Worm (Caenorhabditis elegans) whole organism, young adult: ENCODE data around the gene egl-27.

Experiments used
- B0035.1 ChIP-seq: sonication (generic microtip); optimal IDR thresholded peaks from 2 replicates; lab custom pipeline; 2016; ENCODE audit warnings: missing genetic modification characterization, mild to moderate bottlenecking, missing compliant biosample characterization, missing genotype, missing genetic modification reagents
- B0261.1 ChIP-seq: sonication (generic microtip); optimal IDR thresholded peaks from 2 replicates; lab custom pipeline; 2016; ENCODE audit warnings: mild to moderate bottlenecking, missing genetic modification characterization, moderate library complexity, missing compliant biosample characterization
- F55B11.4 ChIP-seq: sonication (generic microtip); optimal IDR thresholded peaks from 2 replicates; lab custom pipeline; 2016; ENCODE audit warnings: missing compliant biosample characterization, missing genetic modification characterization, borderline replicate concordance; ENCODE audit not compliant: insufficient read depth
- K12H6.12 ChIP-seq: fragments of 200-800 bp; sonication (Bioruptor generic); optimal IDR thresholded peaks from 2 replicates; lab custom pipeline; 2018; ENCODE audit warnings: mild to moderate bottlenecking, missing genetic modification characterization, missing compliant biosample characterization
- T07F8.4 ChIP-seq: sonication (generic microtip); optimal IDR thresholded peaks from 2 replicates; lab custom pipeline; 2016; ENCODE audit warnings: mild to moderate bottlenecking, missing genetic modification characterization, moderate library complexity, missing compliant biosample characterization
- Y67H2A.10 ChIP-seq: fragments of 200-800 bp; sonication (Bioruptor generic); conservative IDR thresholded peaks from 2 replicates; pipeline ENCODE4 v1.3.6; 2022; ENCODE audit warnings: missing genetic modification reagents, missing genetic modification characterization, missing compliant biosample characterization
- Y95B8A.8 ChIP-seq: fragments of 200-800 bp; sonication (Bioruptor generic); IDR thresholded peaks from 2 replicates; pipeline ENCODE4 v1.3.6; 2022; ENCODE audit warnings: missing genetic modification reagents, missing genetic modification characterization, missing compliant biosample characterization
- ZK185.1 ChIP-seq: sonication (generic microtip); optimal IDR thresholded peaks from 2 replicates; lab custom pipeline; 2016; ENCODE audit warnings: mild to moderate bottlenecking, missing genetic modification characterization, missing compliant biosample characterization; ENCODE audit not compliant: poor library complexity, severe bottlenecking
- akir-1 ChIP-seq: fragments of 200-800 bp; sonication (Bioruptor generic); optimal IDR thresholded peaks from 2 replicates; lab custom pipeline; 2018; ENCODE audit warnings: mild to moderate bottlenecking, missing genetic modification characterization, moderate library complexity, missing compliant biosample characterization
- aptf-3 ChIP-seq: fragments of 200-800 bp; sonication (Bioruptor generic); IDR thresholded peaks from 2 replicates; pipeline ENCODE4 v1.3.6; 2022; ENCODE audit warnings: missing genetic modification characterization, missing compliant biosample characterization
- cebp-1 ChIP-seq, 2 experiments: fragments of 200-800 bp in 1 of 2; sonication (Bioruptor generic) in 1 of 2; sonication (generic microtip) in 1 of 2; IDR thresholded peaks in 1 of 2; optimal IDR thresholded peaks in 1 of 2; 2 replicates each; pipeline versions ENCODE4 v1.3.6 to Lab custom; 2017 to 2022; ENCODE audit warnings: missing compliant biosample characterization in 2 of 2, missing genetic modification characterization in 2 of 2, mild to moderate bottlenecking in 1 of 2, missing genetic modification reagents in 1 of 2, moderate library complexity in 1 of 2
- dox-1 ChIP-seq: fragments of 200-800 bp; sonication (Bioruptor generic); IDR thresholded peaks from 2 replicates; pipeline ENCODE4 v1.3.6; 2022; ENCODE audit warnings: missing genetic modification reagents, missing genetic modification characterization, missing compliant biosample characterization
- dpl-1 ChIP-seq: fragments of 150-350 bp; optimal IDR thresholded peaks from 2 replicates; lab custom pipeline; 2014; ENCODE audit warnings: missing biosample characterization, missing genetic modification reagents, missing genetic modification characterization
- egrh-3 ChIP-seq: fragments of 200-800 bp; sonication (Bioruptor generic); IDR thresholded peaks from 2 replicates; pipeline ENCODE4 v1.3.6; 2022; ENCODE audit warnings: missing genetic modification reagents, missing genetic modification characterization, missing compliant biosample characterization
- ekl-4 ChIP-seq: fragments of 200-800 bp; sonication (Bioruptor generic); IDR thresholded peaks from 2 replicates; pipeline ENCODE4 v1.3.6; 2022; ENCODE audit warnings: missing genetic modification reagents, missing genetic modification characterization, missing compliant biosample characterization
- ets-4 ChIP-seq: fragments of 200-800 bp; sonication (Bioruptor generic); optimal IDR thresholded peaks from 2 replicates; lab custom pipeline; 2018; ENCODE audit warnings: mild to moderate bottlenecking, missing genetic modification characterization, missing compliant biosample characterization
- fkh-3 ChIP-seq: sonication (generic microtip); optimal IDR thresholded peaks from 2 replicates; lab custom pipeline; 2016; ENCODE audit warnings: mild to moderate bottlenecking, missing genetic modification characterization, missing compliant biosample characterization
- him-1 ChIP-seq: sonication (generic microtip); optimal IDR thresholded peaks from 2 replicates; lab custom pipeline; 2016; ENCODE audit warnings: missing genotype, missing genetic modification reagents, missing genetic modification characterization, missing compliant biosample characterization
- hmg-1.2 ChIP-seq: fragments of 200-800 bp; sonication (Bioruptor generic); IDR thresholded peaks from 2 replicates; pipeline ENCODE4 v1.3.6; 2022; ENCODE audit warnings: missing genetic modification reagents, missing genetic modification characterization, missing compliant biosample characterization
- hmg-20 ChIP-seq: fragments of 200-800 bp; sonication (Bioruptor generic); IDR thresholded peaks from 2 replicates; pipeline ENCODE4 v1.3.6; 2022; ENCODE audit warnings: missing genetic modification reagents, missing genetic modification characterization, missing compliant biosample characterization
- lag-1 ChIP-seq: fragments of 200-800 bp; sonication (Bioruptor generic); IDR thresholded peaks from 2 replicates; pipeline ENCODE4 v1.3.6; 2022; ENCODE audit warnings: missing genetic modification reagents, missing genetic modification characterization, missing compliant biosample characterization
- lin-35 ChIP-seq, 3 experiments: fragments of 150-350 bp in 2 of 3; sonication (generic microtip) in 1 of 3; optimal IDR thresholded peaks; 2 replicates each; lab custom pipeline; 2014 to 2018; ENCODE audit warnings: missing biosample characterization in 3 of 3, missing genetic modification characterization in 3 of 3, missing genetic modification reagents in 3 of 3
- lin-40 ChIP-seq: sonication (generic microtip); optimal IDR thresholded peaks from 2 replicates; lab custom pipeline; 2016; ENCODE audit warnings: missing genetic modification characterization, mild to moderate bottlenecking, missing compliant biosample characterization, missing genotype, missing genetic modification reagents
- lsy-27 ChIP-seq: sonication (generic microtip); optimal IDR thresholded peaks from 2 replicates; lab custom pipeline; 2017; ENCODE audit warnings: missing genetic modification characterization, mild to moderate bottlenecking, missing compliant biosample characterization, antibody characterized with exemption, missing genotype, borderline replicate concordance; ENCODE audit not compliant: insufficient read depth
- madf-10 ChIP-seq: sonication (generic microtip); optimal IDR thresholded peaks from 2 replicates; lab custom pipeline; 2016; ENCODE audit warnings: mild to moderate bottlenecking, missing genetic modification characterization, missing compliant biosample characterization
- madf-3 ChIP-seq: fragments of 200-800 bp; sonication (Bioruptor generic); IDR thresholded peaks from 2 replicates; pipeline ENCODE4 v1.3.6; 2022; ENCODE audit warnings: missing genetic modification reagents, missing genetic modification characterization, missing compliant biosample characterization
- madf-6 ChIP-seq: fragments of 200-800 bp; sonication (Bioruptor generic); IDR thresholded peaks from 2 replicates; pipeline ENCODE4 v1.3.6; 2022; ENCODE audit warnings: missing genetic modification reagents, missing genetic modification characterization, missing compliant biosample characterization
- madf-8 ChIP-seq: fragments of 200-800 bp; sonication (Bioruptor generic); conservative IDR thresholded peaks from 2 replicates; pipeline ENCODE4 v1.3.6; 2022; ENCODE audit warnings: missing genetic modification reagents, missing genetic modification characterization, missing compliant biosample characterization
- nfya-1 ChIP-seq: sonication (generic microtip); optimal IDR thresholded peaks from 2 replicates; lab custom pipeline; 2017; ENCODE audit warnings: antibody characterized with exemption, missing compliant biosample characterization, missing genetic modification characterization, borderline replicate concordance; ENCODE audit not compliant: insufficient read depth
- nfya-2 ChIP-seq: fragments of 200-800 bp; sonication (Bioruptor generic); IDR thresholded peaks from 2 replicates; pipeline ENCODE4 v1.3.6; 2022; ENCODE audit warnings: missing genetic modification reagents, missing genetic modification characterization, missing compliant biosample characterization
- nfyb-1 ChIP-seq: fragments of 200-800 bp; sonication (Bioruptor generic); IDR thresholded peaks from 2 replicates; pipeline ENCODE4 v1.3.6; 2022; ENCODE audit warnings: missing genetic modification reagents, missing genetic modification characterization, missing compliant biosample characterization
- nhr-120 ChIP-seq: fragments of 200-800 bp; sonication (Bioruptor generic); IDR thresholded peaks from 2 replicates; pipeline ENCODE4 v1.3.6; 2022; ENCODE audit warnings: missing genetic modification characterization, missing compliant biosample characterization
- nhr-80 ChIP-seq: sonication (generic microtip); optimal IDR thresholded peaks from 2 replicates; lab custom pipeline; 2016; ENCODE audit warnings: missing genetic modification characterization, missing compliant biosample characterization
- nhr-90 ChIP-seq: sonication (generic microtip); optimal IDR thresholded peaks from 2 replicates; lab custom pipeline; 2016; ENCODE audit warnings: missing genotype, mild to moderate bottlenecking, missing genetic modification characterization, missing compliant biosample characterization
- pha-4 ChIP-seq: fragments of 150-350 bp; sonication (generic microtip); optimal IDR thresholded peaks from 2 replicates; lab custom pipeline; 2014; ENCODE audit warnings: missing biosample characterization, missing genetic modification reagents, missing genetic modification characterization
- repo-1 ChIP-seq: sonication (generic microtip); optimal IDR thresholded peaks from 2 replicates; lab custom pipeline; 2017; ENCODE audit warnings: mild to moderate bottlenecking, missing genetic modification characterization, missing compliant biosample characterization
- sdz-38 ChIP-seq: sonication (generic microtip); optimal IDR thresholded peaks from 2 replicates; lab custom pipeline; 2016; ENCODE audit warnings: missing genotype, missing genetic modification characterization, missing compliant biosample characterization
- snpc-1.1 ChIP-seq: sonication (generic microtip); optimal IDR thresholded peaks from 2 replicates; lab custom pipeline; 2017; ENCODE audit warnings: missing genetic modification characterization, mild to moderate bottlenecking, missing compliant biosample characterization, antibody characterized with exemption, moderate library complexity, missing genotype, missing genetic modification reagents; ENCODE audit not compliant: insufficient read depth
- snpc-1.3 ChIP-seq: sonication (generic microtip); optimal IDR thresholded peaks from 2 replicates; lab custom pipeline; 2017; ENCODE audit warnings: missing genetic modification characterization, mild to moderate bottlenecking, missing compliant biosample characterization, antibody characterized with exemption, moderate library complexity, missing genotype, missing genetic modification reagents; ENCODE audit not compliant: insufficient read depth
- snpc-4 ChIP-seq, 5 experiments: fragments of 150-350 bp in 1 of 5; sonication (generic microtip) in 4 of 5; optimal IDR thresholded peaks; 2 replicates each; lab custom pipeline; 2014 to 2018; ENCODE audit warnings: missing genetic modification characterization in 5 of 5, missing biosample characterization in 3 of 5, antibody characterized with exemption in 2 of 5, mild to moderate bottlenecking in 2 of 5, missing compliant biosample characterization in 2 of 5, missing genotype in 2 of 5, moderate library complexity in 2 of 5, missing genetic modification reagents in 1 of 5
- somi-1 ChIP-seq: fragments of 200-800 bp; sonication (Bioruptor generic); optimal IDR thresholded peaks from 2 replicates; lab custom pipeline; 2018; ENCODE audit warnings: mild to moderate bottlenecking, missing genetic modification characterization, missing compliant biosample characterization
- unc-62 ChIP-seq: fragments of 150-350 bp; optimal IDR thresholded peaks from 2 replicates; lab custom pipeline; 2014; ENCODE audit warnings: missing biosample characterization, missing genetic modification reagents, missing genetic modification characterization
- zfh-2 ChIP-seq: fragments of 200-800 bp; sonication (Bioruptor generic); conservative IDR thresholded peaks from 2 replicates; pipeline ENCODE4 v1.3.6; 2022; ENCODE audit warnings: missing genetic modification reagents, missing genetic modification characterization, missing compliant biosample characterization
- ztf-25 ChIP-seq: fragments of 200-800 bp; sonication (Bioruptor generic); IDR thresholded peaks from 2 replicates; pipeline ENCODE4 v1.3.6; 2022; ENCODE audit warnings: missing genetic modification reagents, missing genetic modification characterization, missing compliant biosample characterization

egl-27 gene

ce11 chrII:6826726-6827125, 8.1 kb upstream of the egl-27 start:
- TF ChIP-seq snpc-1.3 (tag; lab: Kevin White, UChicago) (no peak), snpc-1.1 (tag; lab: Kevin White, UChicago) (no peak), hmg-20 (no peak), akir-1 (GFP tag; lab: Kevin White, UChicago) (no peak), pha-4 (no peak), cebp-1 (GFP tag; IDR thresholded peaks at IDR 0.05; lab: Robert Waterston, UW) (no peak), cebp-1 (tag; optimal IDR thresholded peaks at IDR 0.05; lab: Kevin White, UChicago) (peak; percentile 46), F55B11.4 (tag; lab: Kevin White, UChicago) (no peak), Y67H2A.10 (GFP tag; lab: Robert Waterston, UW) (no peak), nhr-80 (peak; percentile 76), zfh-2 (GFP tag; lab: Robert Waterston, UW) (peak; percentile 31; the same call in 1 of the 2 replicates), Y95B8A.8 (no peak), lin-40 (tag; lab: Kevin White, UChicago) (no peak), madf-6 (no peak), him-1 (tag; lab: Kevin White, UChicago) (no peak), lsy-27 (no peak), dox-1 (GFP tag; lab: Robert Waterston, UW) (peak; percentile 59), nhr-120 (GFP tag; lab: Robert Waterston, UW) (no peak), nfyb-1 (GFP tag; lab: Robert Waterston, UW) (0 out of 2 replicates have a peak, but pooled peaks have one; percentile 48), nfya-1 (no peak), repo-1 (tag; lab: Kevin White, UChicago) (no peak), madf-3 (GFP tag; lab: Robert Waterston, UW) (no peak), ztf-25 (GFP tag; lab: Robert Waterston, UW) (no peak), ekl-4 (GFP tag; lab: Robert Waterston, UW) (no peak)

ce11 chrII:6827388-6827787, 7.4 kb upstream of the egl-27 start:
- TF ChIP-seq dox-1 (GFP tag; lab: Robert Waterston, UW) (peak; percentile 37; the same call in 1 of the 2 replicates), madf-8 (GFP tag; lab: Robert Waterston, UW) (no peak), hmg-1.2 (GFP tag; lab: Robert Waterston, UW) (peak; percentile 74), zfh-2 (GFP tag; lab: Robert Waterston, UW) (peak; percentile 61), K12H6.12 (tag; lab: Kevin White, UChicago) (peak; percentile 21), sdz-38 (no peak), pha-4 (no peak), fkh-3 (tag; lab: Kevin White, UChicago) (no peak), snpc-4 (GFP tag; optimal IDR thresholded peaks at IDR 0.05; lab: Kevin White, UChicago) (no peak), snpc-4 (tag; optimal IDR thresholded peaks at IDR 0.05; lab: Kevin White, UChicago) (peak in 1 of 4 experiments; percentile 41), egrh-3 (GFP tag; lab: Robert Waterston, UW) (peak; percentile 32; the same call in 1 of the 2 replicates), akir-1 (GFP tag; lab: Kevin White, UChicago) (no peak), madf-10 (tag; lab: Kevin White, UChicago) (no peak), B0261.1 (no peak), nfya-2 (GFP tag; lab: Robert Waterston, UW) (no peak), unc-62 (GFP tag; lab: Kevin White, UChicago) (no peak), aptf-3 (GFP tag; lab: Robert Waterston, UW) (no peak), ZK185.1 (tag; lab: Kevin White, UChicago) (no peak), cebp-1 (GFP tag; IDR thresholded peaks at IDR 0.05; lab: Robert Waterston, UW) (no peak), cebp-1 (tag; optimal IDR thresholded peaks at IDR 0.05; lab: Kevin White, UChicago) (peak; percentile 27), somi-1 (GFP tag; lab: Kevin White, UChicago) (peak; percentile 75), lag-1 (GFP tag; lab: Robert Waterston, UW) (no peak), lin-35 (GFP tag; optimal IDR thresholded peaks at IDR 0.05; lab: Kevin White, UChicago) (no peak), dpl-1 (no peak), T07F8.4 (tag; lab: Kevin White, UChicago) (no peak), nhr-90 (tag; lab: Kevin White, UChicago) (no peak), repo-1 (tag; lab: Kevin White, UChicago) (no peak), F55B11.4 (tag; lab: Kevin White, UChicago) (no peak), ets-4 (GFP tag; lab: Kevin White, UChicago) (no peak), B0035.1 (tag; lab: Kevin White, UChicago) (no peak)
